Worm (Caenorhabditis elegans) whole organism, L4 larva: Measurements from ENCODE around the gene F17E9.18.
"Not testable (repeated sequence)": the region's sequence is repeated elsewhere in the genome, so short reads cannot be mapped to it uniquely, and the experiment has no call there.

Experiments
- F49E8.2 ChIP-seq: sonication (generic microtip); optimal IDR thresholded peaks from 2 replicates; lab custom pipeline; 2016; ENCODE audit warnings: missing compliant biosample characterization, mild to moderate bottlenecking, missing genetic modification characterization, borderline replicate concordance
- T20F7.1 ChIP-seq: fragments of 200-800 bp; sonication (Bioruptor generic); optimal IDR thresholded peaks from 2 replicates; lab custom pipeline; 2018; ENCODE audit warnings: mild to moderate bottlenecking, missing genetic modification characterization, missing compliant biosample characterization
- Y48G9A.11 ChIP-seq: fragments of 200-800 bp; sonication (Bioruptor generic); IDR thresholded peaks from 2 replicates; pipeline ENCODE4 v1.3.6; 2022; ENCODE audit warnings: missing genetic modification reagents, missing genetic modification characterization, missing compliant biosample characterization
- Y75B8A.6 ChIP-seq: fragments of 200-800 bp; sonication (Bioruptor generic); IDR thresholded peaks from 2 replicates; pipeline ENCODE4 v1.3.6; 2022; ENCODE audit warnings: missing genetic modification reagents, missing genetic modification characterization, missing compliant biosample characterization
- aha-1 ChIP-seq: fragments of 150-350 bp; peaks from one replicate; lab custom pipeline; 2014; ENCODE audit warnings: missing biosample characterization, missing genetic modification characterization
- ceh-32 ChIP-seq: sonication (generic microtip); optimal IDR thresholded peaks from 2 replicates; lab custom pipeline; 2016; ENCODE audit warnings: mild to moderate bottlenecking, missing genetic modification characterization, missing compliant biosample characterization; ENCODE audit not compliant: poor library complexity
- ces-1 ChIP-seq: fragments of 150-350 bp; sonication (generic microtip); optimal IDR thresholded peaks from 4 replicates; lab custom pipeline; 2014; ENCODE audit warnings: missing biosample characterization, missing genetic modification reagents, missing genetic modification characterization
- cey-2 ChIP-seq: sonication (generic microtip); optimal IDR thresholded peaks from 3 replicates; lab custom pipeline; 2017; ENCODE audit warnings: missing genetic modification characterization, mild to moderate bottlenecking, missing compliant biosample characterization, antibody characterized with exemption, borderline replicate concordance; ENCODE audit not compliant: insufficient read depth
- ctbp-1 ChIP-seq: fragments of 200-800 bp; sonication (Bioruptor generic); IDR thresholded peaks from 2 replicates; pipeline ENCODE4 v1.3.6; 2022; ENCODE audit warnings: missing genetic modification reagents, missing genetic modification characterization, missing compliant biosample characterization
- daf-19 ChIP-seq: fragments of 200-800 bp; sonication (Bioruptor generic); conservative IDR thresholded peaks from 2 replicates; pipeline ENCODE4 v1.3.6; 2022; ENCODE audit warnings: missing genetic modification characterization, missing compliant biosample characterization
- dmd-8 ChIP-seq: fragments of 200-800 bp; sonication (Bioruptor generic); IDR thresholded peaks from 2 replicates; pipeline ENCODE4 v1.3.6; 2022; ENCODE audit warnings: missing genetic modification characterization, missing compliant biosample characterization
- dpl-1 ChIP-seq: fragments of 150-350 bp; optimal IDR thresholded peaks from 2 replicates; lab custom pipeline; 2014; ENCODE audit warnings: missing biosample characterization, missing genetic modification reagents, missing genetic modification characterization
- egl-43 ChIP-seq: fragments of 200-800 bp; sonication (Bioruptor generic); IDR thresholded peaks from 2 replicates; pipeline ENCODE4 v1.3.6; 2022; ENCODE audit warnings: missing genetic modification reagents, missing genetic modification characterization, missing compliant biosample characterization
- hmg-1.1 ChIP-seq: fragments of 200-800 bp; sonication (Bioruptor generic); IDR thresholded peaks from 2 replicates; pipeline ENCODE4 v1.3.6; 2022; ENCODE audit warnings: missing genetic modification reagents, missing genetic modification characterization, missing compliant biosample characterization
- jun-1 ChIP-seq: fragments of 150-350 bp; optimal IDR thresholded peaks from 2 replicates; lab custom pipeline; 2014; ENCODE audit warnings: missing biosample characterization, missing genetic modification reagents, missing genetic modification characterization
- lin-29 ChIP-seq: fragments of 200-800 bp; sonication (Bioruptor generic); IDR thresholded peaks from 2 replicates; pipeline ENCODE4 v1.3.6; 2022; ENCODE audit warnings: missing genetic modification reagents, missing genetic modification characterization, missing compliant biosample characterization
- madf-9 ChIP-seq: fragments of 200-800 bp; sonication (Bioruptor generic); conservative IDR thresholded peaks from 2 replicates; pipeline ENCODE4 v1.3.6; 2022; ENCODE audit warnings: missing genetic modification reagents, missing genetic modification characterization, missing compliant biosample characterization
- mep-1 ChIP-seq: fragments of 150-350 bp; sonication (generic microtip); optimal IDR thresholded peaks from 3 replicates; lab custom pipeline; 2014; ENCODE audit warnings: missing biosample characterization, missing genetic modification characterization
- nhr-42 ChIP-seq: fragments of 200-800 bp; sonication (Bioruptor generic); IDR thresholded peaks from 2 replicates; pipeline ENCODE4 v1.3.6; 2022; ENCODE audit warnings: missing genetic modification characterization, missing compliant biosample characterization
- nhr-48 ChIP-seq: sonication (generic microtip); optimal IDR thresholded peaks from 2 replicates; lab custom pipeline; 2016; ENCODE audit warnings: mild to moderate bottlenecking, missing genetic modification characterization, missing compliant biosample characterization
- nhr-6 ChIP-seq: fragments of 150-350 bp; optimal IDR thresholded peaks from 2 replicates; lab custom pipeline; 2014; ENCODE audit warnings: missing biosample characterization, missing genetic modification characterization
- spr-3 ChIP-seq: fragments of 200-800 bp; sonication (Bioruptor generic); optimal IDR thresholded peaks from 2 replicates; lab custom pipeline; 2018; ENCODE audit warnings: mild to moderate bottlenecking, missing genetic modification characterization, missing compliant biosample characterization
- unc-130 ChIP-seq: sonication (generic microtip); optimal IDR thresholded peaks from 2 replicates; lab custom pipeline; 2016; ENCODE audit warnings: missing genetic modification reagents, missing genetic modification characterization, missing compliant biosample characterization
- unc-39 ChIP-seq: sonication (generic microtip); optimal IDR thresholded peaks from 2 replicates; lab custom pipeline; 2017; ENCODE audit warnings: missing biosample characterization, missing genetic modification characterization
- unc-62 ChIP-seq, 3 experiments: fragments of 150-350 bp in 1 of 3; sonication (generic microtip); optimal IDR thresholded peaks in 2 of 3; peaks in 1 of 3; 1 replicate in 1 of 3; 2 replicates in 2 of 3; lab custom pipeline; 2014 to 2017; ENCODE audit warnings: missing biosample characterization in 3 of 3, missing genetic modification characterization in 3 of 3, missing genetic modification reagents in 3 of 3, missing genotype in 1 of 3
- ztf-11 ChIP-seq: fragments of 150-350 bp; optimal IDR thresholded peaks from 2 replicates; lab custom pipeline; 2014; ENCODE audit warnings: missing biosample characterization, missing genetic modification characterization

F17E9.18 gene

ce11 chrIV:8347051-8347450, at the start of gene F17E9.18, which contains the start of gene F17E9.15:
F17E9.18 (minus strand) TSS chrIV:8347151.
F17E9.15 (plus strand) TSS chrIV:8347418.
- no peak for TF ChIP-seq nhr-6
- no peak for TF ChIP-seq unc-130
- no peak for TF ChIP-seq mep-1
- TF ChIP-seq lin-29 (GFP tag; lab: Robert Waterston, UW) = no peak
- no peak for TF ChIP-seq spr-3 (GFP tag; lab: Kevin White, UChicago)
- TF ChIP-seq Y75B8A.6 (GFP tag; lab: Robert Waterston, UW) = no peak
- no peak for TF ChIP-seq madf-9 (GFP tag; lab: Robert Waterston, UW)
- TF ChIP-seq dmd-8 (GFP tag; lab: Robert Waterston, UW) = no peak
- TF ChIP-seq daf-19 (GFP tag; lab: Robert Waterston, UW) = no peak
- TF ChIP-seq ztf-11 (tag; lab: Kevin White, UChicago) = no peak
- no peak for TF ChIP-seq hmg-1.1
- no peak for TF ChIP-seq nhr-42 (GFP tag; lab: Robert Waterston, UW)
- TF ChIP-seq Y48G9A.11 (GFP tag; lab: Robert Waterston, UW) = no peak

- TF ChIP-seq aha-1 (tag; lab: Kevin White, UChicago) = peak; percentile 40
- no peak for TF ChIP-seq ceh-32 (tag; lab: Kevin White, UChicago)
- no peak for TF ChIP-seq T20F7.1 (GFP tag; lab: Kevin White, UChicago)
These were observed 49.4 kb upstream of the F17E9.18 start, which contains the start of gene timm-17B.2 for ce11 chrIV:8396348-8396747. timm-17B.2 (plus strand) TSS chrIV:8396648.

ce11 chrIV:8394105-8394504, 47.2 kb upstream of the F17E9.18 start, which contains the start of gene D2096.11:
D2096.11 (minus strand) TSS chrIV:8394205.
- TF ChIP-seq lin-29 (GFP tag; lab: Robert Waterston, UW) = no peak
- peak; percentile 33 for TF ChIP-seq aha-1 (tag; lab: Kevin White, UChicago)

DNA sequence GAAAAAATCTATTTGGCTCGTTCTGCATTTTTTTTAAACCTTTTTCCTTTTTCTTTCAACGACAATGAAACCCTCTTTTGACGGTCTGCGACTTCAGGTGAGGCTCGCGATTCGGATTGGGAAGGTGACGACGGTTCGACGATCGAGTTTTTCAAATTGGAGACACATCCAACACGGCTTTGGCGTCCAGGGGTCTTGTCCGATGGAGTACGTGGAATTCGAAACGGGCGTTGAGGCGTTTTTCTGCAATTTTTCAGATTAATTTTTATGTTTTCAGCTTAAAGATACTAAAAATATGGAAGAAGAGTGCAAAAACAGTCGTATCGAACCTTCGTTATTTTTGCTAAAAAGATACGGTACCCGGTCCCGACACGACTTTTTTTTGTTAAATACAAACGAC, 42.2 kb upstream of the F17E9.18 start, which contains the start of gene D2096.10:
Gene D2096.10 (minus strand): TSS at position 101 of the 400 bp plus-strand sequence.
- not testable (repeated sequence) for TF ChIP-seq cey-2 (tag; lab: Kevin White, UChicago); dpl-1 (GFP tag; lab: Kevin White, UChicago); unc-39 (tag; lab: Kevin White, UChicago)

ce11 chrIV:8385662-8386061, 38.7 kb upstream of the F17E9.18 start:
- TF ChIP-seq unc-62 (GFP tag; optimal IDR thresholded peaks at IDR 0.05 in 1 of 2; lab: Kevin White, UChicago) (peak in 1 of 2 experiments; percentile 15), unc-62 (tag; optimal IDR thresholded peaks at IDR 0.05; lab: Kevin White, UChicago) (no peak), ces-1 (GFP tag; lab: Kevin White, UChicago) (peak; percentile 90), jun-1 (tag; lab: Kevin White, UChicago) (no peak), aha-1 (tag; lab: Kevin White, UChicago) (peak; percentile 4)
- TF ChIP-seq, all 104 proteins: peak for 3

DNA sequence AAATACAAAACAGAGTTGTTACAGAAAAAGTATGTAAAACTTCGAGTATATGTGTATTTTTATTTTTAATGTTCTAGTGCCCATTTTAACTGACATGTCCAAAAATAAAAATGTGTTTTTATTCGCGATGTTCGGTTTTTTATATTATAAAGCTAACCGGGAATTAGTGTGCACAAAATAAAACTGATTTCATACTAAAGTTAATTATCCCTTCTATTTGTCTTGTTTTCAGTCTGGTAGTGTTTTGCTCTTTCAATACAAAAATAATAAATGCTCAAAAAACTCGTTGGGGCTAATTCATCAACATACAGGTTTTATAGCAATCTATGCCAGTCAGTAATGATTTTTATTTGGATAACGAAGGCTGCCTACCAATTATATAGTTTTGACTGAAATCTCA, 37.8 kb upstream of the F17E9.18 start:
- TF ChIP-seq unc-62 (GFP tag; optimal IDR thresholded peaks at IDR 0.05 in 1 of 2; lab: Kevin White, UChicago) (peak in 1 of 2 experiments; percentile 94), unc-62 (tag; optimal IDR thresholded peaks at IDR 0.05; lab: Kevin White, UChicago) (no peak), nhr-48 (tag; lab: Kevin White, UChicago) (no peak)
- TF ChIP-seq, all 104 proteins: peak for 1

ce11 chrIV:8382695-8383094, 35.7 kb upstream of the F17E9.18 start, which contains the start of gene D2096.9:
D2096.9 (minus strand) TSS chrIV:8382795.
- TF ChIP-seq cey-2 (tag; lab: Kevin White, UChicago) (no peak), F49E8.2 (tag; lab: Kevin White, UChicago) (no peak), egl-43 (no peak), madf-9 (GFP tag; lab: Robert Waterston, UW) (no peak), aha-1 (tag; lab: Kevin White, UChicago) (no peak), hmg-1.1 (no peak), ctbp-1 (GFP tag; lab: Robert Waterston, UW) (no peak), unc-62 (GFP tag; optimal IDR thresholded peaks at IDR 0.05 in 1 of 2; lab: Kevin White, UChicago) (peak in 1 of 2 experiments; percentile 52), unc-62 (tag; optimal IDR thresholded peaks at IDR 0.05; lab: Kevin White, UChicago) (no peak)
